Worm (Caenorhabditis elegans) whole organism, young adult: Measurements from ENCODE around the gene C09F5.3.

Source experiments
- F49E8.2 ChIP-seq: sonication (generic microtip); optimal IDR thresholded peaks from 3 replicates; lab custom pipeline; 2017; ENCODE audit warnings: missing genetic modification characterization, mild to moderate bottlenecking, missing compliant biosample characterization, antibody characterized with exemption, moderate library complexity; ENCODE audit not compliant: insufficient read depth
- dox-1 ChIP-seq: fragments of 200-800 bp; sonication (Bioruptor generic); IDR thresholded peaks from 2 replicates; pipeline ENCODE4 v1.3.6; 2022; ENCODE audit warnings: missing genetic modification reagents, missing genetic modification characterization, missing compliant biosample characterization
- fkh-3 ChIP-seq: sonication (generic microtip); optimal IDR thresholded peaks from 2 replicates; lab custom pipeline; 2016; ENCODE audit warnings: mild to moderate bottlenecking, missing genetic modification characterization, missing compliant biosample characterization
- sea-2 ChIP-seq: fragments of 200-800 bp; sonication (Bioruptor generic); IDR thresholded peaks from 2 replicates; pipeline ENCODE4 v1.3.6; 2022; ENCODE audit warnings: missing genetic modification characterization, missing compliant biosample characterization
- somi-1 ChIP-seq: fragments of 200-800 bp; sonication (Bioruptor generic); optimal IDR thresholded peaks from 2 replicates; lab custom pipeline; 2018; ENCODE audit warnings: mild to moderate bottlenecking, missing genetic modification characterization, missing compliant biosample characterization
- unc-130 ChIP-seq: sonication (generic microtip); optimal IDR thresholded peaks from 2 replicates; lab custom pipeline; 2016; ENCODE audit warnings: missing genetic modification reagents, missing genetic modification characterization, missing compliant biosample characterization
- unc-62 ChIP-seq: fragments of 150-350 bp; optimal IDR thresholded peaks from 2 replicates; lab custom pipeline; 2014; ENCODE audit warnings: missing biosample characterization, missing genetic modification reagents, missing genetic modification characterization

DNA sequence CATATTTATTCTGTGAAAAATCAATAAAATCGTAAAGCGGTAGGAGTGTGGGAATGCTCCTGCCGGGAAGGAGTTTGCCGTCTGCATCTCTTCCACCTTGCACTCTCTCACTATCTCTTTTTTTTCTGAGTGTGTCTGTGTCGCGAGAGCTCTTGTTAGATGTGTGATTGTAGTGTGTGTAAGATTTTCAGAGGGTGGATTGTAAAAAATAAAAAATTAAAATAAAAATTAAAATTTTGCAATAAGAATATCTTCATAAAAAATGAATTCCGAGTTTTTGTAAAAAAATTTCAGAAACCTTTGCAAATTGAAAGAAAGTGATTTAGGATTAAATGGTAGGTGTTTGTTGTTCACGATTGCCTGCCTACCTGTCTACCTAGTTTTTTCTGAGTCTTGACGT lies 31.3 kb upstream of the C09F5.3 start, which contains the start of gene sel-15:
- no peak for TF ChIP-seq sea-2
- no peak for TF ChIP-seq dox-1 (GFP tag; lab: Robert Waterston, UW)
- no peak for TF ChIP-seq somi-1 (GFP tag; lab: Kevin White, UChicago)
- no peak for TF ChIP-seq unc-130
- no peak for TF ChIP-seq F49E8.2
- TF ChIP-seq unc-62 (GFP tag; lab: Kevin White, UChicago) = no peak
- no peak for TF ChIP-seq fkh-3 (tag; lab: Kevin White, UChicago)
